Worm (Caenorhabditis elegans) whole organism, late embryonic: ENCODE measurements around the gene srg-57.

ENCODE experiments used
- C08G9.2 ChIP-seq: sonication (generic microtip); optimal IDR thresholded peaks from 2 replicates; lab custom pipeline; 2016; ENCODE audit warnings: mild to moderate bottlenecking, missing genetic modification characterization, moderate library complexity, missing compliant biosample characterization
- C38D4.7 ChIP-seq: fragments of 200-800 bp; sonication (Bioruptor generic); optimal IDR thresholded peaks from 2 replicates; lab custom pipeline; 2018; ENCODE audit warnings: mild to moderate bottlenecking, missing genetic modification characterization, moderate library complexity, missing compliant biosample characterization
- K09A11.1 ChIP-seq: sonication (generic microtip); optimal IDR thresholded peaks from 2 replicates; lab custom pipeline; 2017; ENCODE audit warnings: antibody characterized with exemption, mild to moderate bottlenecking, missing genetic modification characterization, missing compliant biosample characterization; ENCODE audit not compliant: insufficient read depth
- T23F11.4 ChIP-seq: fragments of 200-800 bp; sonication (Bioruptor generic); optimal IDR thresholded peaks from 2 replicates; lab custom pipeline; 2018; ENCODE audit warnings: mild to moderate bottlenecking, missing genetic modification characterization, missing compliant biosample characterization
- Y22D7AL.16 ChIP-seq: sonication (generic microtip); optimal IDR thresholded peaks from 2 replicates; lab custom pipeline; 2016; ENCODE audit warnings: missing genetic modification characterization, missing compliant biosample characterization
- ceh-14 ChIP-seq: sonication (generic microtip); optimal IDR thresholded peaks from 2 replicates; lab custom pipeline; 2016; ENCODE audit warnings: missing genotype, missing genetic modification characterization, missing compliant biosample characterization
- ceh-18 ChIP-seq: sonication (generic microtip); optimal IDR thresholded peaks from 2 replicates; lab custom pipeline; 2016; ENCODE audit warnings: missing genetic modification characterization, missing compliant biosample characterization
- ceh-19 ChIP-seq: fragments of 200-800 bp; sonication (Bioruptor generic); optimal IDR thresholded peaks from 2 replicates; lab custom pipeline; 2018; ENCODE audit warnings: mild to moderate bottlenecking, missing genetic modification characterization, missing compliant biosample characterization
- ceh-2 ChIP-seq: sonication (generic microtip); optimal IDR thresholded peaks from 2 replicates; lab custom pipeline; 2016; ENCODE audit warnings: missing genotype, missing genetic modification characterization, missing compliant biosample characterization
- ceh-22 ChIP-seq: sonication (generic microtip); optimal IDR thresholded peaks from 2 replicates; lab custom pipeline; 2017; ENCODE audit warnings: missing biosample characterization, missing genetic modification characterization
- ceh-31 ChIP-seq: sonication (generic microtip); optimal IDR thresholded peaks from 2 replicates; lab custom pipeline; 2016; ENCODE audit warnings: missing genetic modification characterization, missing compliant biosample characterization
- ceh-48 ChIP-seq: sonication (generic microtip); optimal IDR thresholded peaks from 2 replicates; lab custom pipeline; 2016; ENCODE audit warnings: missing genetic modification characterization, inconsistent platforms, missing compliant biosample characterization
- che-1 ChIP-seq: sonication (generic microtip); optimal IDR thresholded peaks from 2 replicates; lab custom pipeline; 2016; ENCODE audit warnings: mild to moderate bottlenecking, missing genetic modification characterization, missing compliant biosample characterization
- dve-1 ChIP-seq: sonication (generic microtip); optimal IDR thresholded peaks from 2 replicates; lab custom pipeline; 2017; ENCODE audit warnings: antibody characterized with exemption, mild to moderate bottlenecking, missing genetic modification characterization, missing compliant biosample characterization
- elt-2 ChIP-seq: sonication (generic microtip); optimal IDR thresholded peaks from 2 replicates; lab custom pipeline; 2016; ENCODE audit warnings: missing genetic modification reagents, missing genetic modification characterization, missing compliant biosample characterization
- elt-4 ChIP-seq: sonication (generic microtip); optimal IDR thresholded peaks from 2 replicates; lab custom pipeline; 2016; ENCODE audit warnings: missing genetic modification characterization, missing compliant biosample characterization
- eyg-1 ChIP-seq: sonication (generic microtip); optimal IDR thresholded peaks from 2 replicates; lab custom pipeline; 2016; ENCODE audit warnings: missing genotype, missing genetic modification characterization, missing compliant biosample characterization
- fax-1 ChIP-seq: sonication (generic microtip); optimal IDR thresholded peaks from 2 replicates; lab custom pipeline; 2016; ENCODE audit warnings: missing genotype, missing genetic modification characterization, missing compliant biosample characterization
- fkh-10 ChIP-seq: fragments of 150-350 bp; optimal IDR thresholded peaks from 2 replicates; lab custom pipeline; 2014; ENCODE audit warnings: missing biosample characterization, missing genetic modification reagents, missing genetic modification characterization
- hlh-13 ChIP-seq: fragments of 200-800 bp; sonication (Bioruptor generic); optimal IDR thresholded peaks from 2 replicates; lab custom pipeline; 2018; ENCODE audit warnings: mild to moderate bottlenecking, missing genetic modification characterization, missing compliant biosample characterization
- hlh-6 ChIP-seq: sonication (generic microtip); optimal IDR thresholded peaks from 2 replicates; lab custom pipeline; 2016; ENCODE audit warnings: missing genotype, missing genetic modification characterization, missing compliant biosample characterization
- lim-6 ChIP-seq: sonication (generic microtip); optimal IDR thresholded peaks from 2 replicates; lab custom pipeline; 2016; ENCODE audit warnings: missing genetic modification characterization, missing compliant biosample characterization
- lin-11 ChIP-seq: fragments of 200-800 bp; sonication (Bioruptor generic); optimal IDR thresholded peaks from 2 replicates; lab custom pipeline; 2018; ENCODE audit warnings: mild to moderate bottlenecking, missing genetic modification characterization, missing compliant biosample characterization
- madf-2 ChIP-seq: sonication (generic microtip); optimal IDR thresholded peaks from 2 replicates; lab custom pipeline; 2017; ENCODE audit warnings: missing genetic modification characterization, missing compliant biosample characterization
- mec-3 ChIP-seq: sonication (generic microtip); optimal IDR thresholded peaks from 2 replicates; lab custom pipeline; 2016; ENCODE audit warnings: borderline replicate concordance, missing genetic modification characterization, missing compliant biosample characterization
- nhr-11 ChIP-seq: fragments of 150-350 bp; optimal IDR thresholded peaks from 2 replicates; lab custom pipeline; 2014; ENCODE audit warnings: missing biosample characterization, missing genetic modification characterization
- nhr-232 ChIP-seq: sonication (generic microtip); optimal IDR thresholded peaks from 2 replicates; lab custom pipeline; 2016; ENCODE audit warnings: missing genetic modification characterization, missing compliant biosample characterization
- npax-4 ChIP-seq: sonication (generic microtip); optimal IDR thresholded peaks from 2 replicates; lab custom pipeline; 2016; ENCODE audit warnings: missing genetic modification characterization, missing compliant biosample characterization
- pag-3 ChIP-seq: sonication (generic microtip); optimal IDR thresholded peaks from 2 replicates; lab custom pipeline; 2016; ENCODE audit warnings: missing compliant biosample characterization, missing genetic modification characterization, borderline replicate concordance
- pax-1 ChIP-seq: fragments of 150-350 bp; optimal IDR thresholded peaks from 2 replicates; lab custom pipeline; 2014; ENCODE audit warnings: missing biosample characterization, missing genetic modification characterization
- pha-4 ChIP-seq: fragments of 150-350 bp; optimal IDR thresholded peaks from 2 replicates; lab custom pipeline; 2018; ENCODE audit warnings: missing biosample characterization, missing genetic modification reagents, missing genetic modification characterization
- pqm-1 ChIP-seq: sonication (generic microtip); optimal IDR thresholded peaks from 2 replicates; lab custom pipeline; 2016; ENCODE audit warnings: missing genetic modification characterization, missing compliant biosample characterization
- ref-2 ChIP-seq: sonication (generic microtip); optimal IDR thresholded peaks from 2 replicates; lab custom pipeline; 2016; ENCODE audit warnings: missing genetic modification characterization, missing compliant biosample characterization
- sox-2 ChIP-seq: fragments of 200-800 bp; sonication (Bioruptor generic); IDR thresholded peaks from 2 replicates; pipeline ENCODE4 v1.3.6; 2022; ENCODE audit warnings: missing genetic modification reagents, missing genetic modification characterization, missing compliant biosample characterization
- ttx-3 ChIP-seq: sonication (generic microtip); optimal IDR thresholded peaks from 2 replicates; lab custom pipeline; 2016; ENCODE audit warnings: missing genetic modification reagents, missing genetic modification characterization, missing compliant biosample characterization
- unc-42 ChIP-seq: sonication (generic microtip); optimal IDR thresholded peaks from 2 replicates; lab custom pipeline; 2016; ENCODE audit warnings: missing genotype, missing genetic modification characterization, missing compliant biosample characterization
- zip-5 ChIP-seq: sonication (generic microtip); optimal IDR thresholded peaks from 2 replicates; lab custom pipeline; 2016; ENCODE audit warnings: missing genetic modification characterization, missing compliant biosample characterization

The srg-57 gene

ce11 chrV:2688562-2688961 lies 45.7 kb downstream of the srg-57 start:
- no peak for TF ChIP-seq pax-1
- no peak for TF ChIP-seq ceh-19
- no peak for TF ChIP-seq pag-3 (tag; lab: Kevin White, UChicago)
- no peak for TF ChIP-seq unc-42
- no peak for TF ChIP-seq ceh-14
- TF ChIP-seq elt-2 (tag; lab: Kevin White, UChicago), result no peak
- no peak for TF ChIP-seq ceh-2 (tag; lab: Kevin White, UChicago)
- TF ChIP-seq nhr-232, result no peak
- no peak for TF ChIP-seq npax-4 (tag; lab: Kevin White, UChicago)
- no peak for TF ChIP-seq fkh-10 (GFP tag; lab: Kevin White, UChicago)
- TF ChIP-seq dve-1 (tag; lab: Kevin White, UChicago), result no peak
- TF ChIP-seq che-1 (tag; lab: Kevin White, UChicago), result no peak
- TF ChIP-seq C38D4.7 (GFP tag; lab: Kevin White, UChicago), result no peak
- TF ChIP-seq T23F11.4, result no peak

ce11 chrV:2684227-2684626 lies 50.0 kb downstream of the srg-57 start:
- TF ChIP-seq lin-11 (tag; lab: Kevin White, UChicago) (no peak), ceh-14 (no peak), fax-1 (tag; lab: Kevin White, UChicago) (no peak), pqm-1 (tag; lab: Kevin White, UChicago) (no peak), K09A11.1 (no peak), madf-2 (tag; lab: Kevin White, UChicago) (no peak), npax-4 (tag; lab: Kevin White, UChicago) (no peak), hlh-6 (tag; lab: Kevin White, UChicago) (no peak), che-1 (tag; lab: Kevin White, UChicago) (no peak), T23F11.4 (no peak), ttx-3 (tag; lab: Kevin White, UChicago) (no peak), lim-6 (tag; lab: Kevin White, UChicago) (no peak), eyg-1 (no peak), ref-2 (tag; lab: Kevin White, UChicago) (no peak), nhr-232 (no peak), elt-2 (tag; lab: Kevin White, UChicago) (no peak), ceh-19 (no peak), nhr-11 (tag; lab: Kevin White, UChicago) (no peak)

- TF ChIP-seq ceh-2 (tag; lab: Kevin White, UChicago), result no peak
- TF ChIP-seq ceh-22 (tag; lab: Kevin White, UChicago), result no peak
- no peak for TF ChIP-seq ceh-48 (tag; lab: Kevin White, UChicago)
- TF ChIP-seq zip-5 (tag; lab: Kevin White, UChicago), result no peak
- TF ChIP-seq hlh-13 (GFP tag; lab: Kevin White, UChicago), result no peak
- no peak for TF ChIP-seq Y22D7AL.16 (tag; lab: Kevin White, UChicago)
- no peak for TF ChIP-seq C08G9.2 (tag; lab: Kevin White, UChicago)
- TF ChIP-seq ceh-31 (tag; lab: Kevin White, UChicago), result no peak
- TF ChIP-seq lin-11 (tag; lab: Kevin White, UChicago), result no peak
- TF ChIP-seq elt-4, result no peak
- TF ChIP-seq mec-3 (tag; lab: Kevin White, UChicago), result no peak
- TF ChIP-seq ceh-18 (tag; lab: Kevin White, UChicago), result no peak
- no peak for TF ChIP-seq pha-4 (tag; lab: Kevin White, UChicago)
- no peak for TF ChIP-seq nhr-232
- no peak for TF ChIP-seq sox-2 (GFP tag; lab: Robert Waterston, UW)
- TF ChIP-seq pag-3 (tag; lab: Kevin White, UChicago), result no peak
- TF ChIP-seq npax-4 (tag; lab: Kevin White, UChicago), result no peak
These were observed 50.8 kb downstream of the srg-57 start for ce11 chrV:2683497-2683896.
